Worm (Caenorhabditis elegans) whole organism, L3 larva: ENCODE data around the gene Y39B6A.3.

Experiments used
- R02D3.7 ChIP-seq: fragments of 150-350 bp; optimal IDR thresholded peaks from 2 replicates; lab custom pipeline; 2014; ENCODE audit warnings: missing biosample characterization, missing genetic modification characterization
- ZK546.5 ChIP-seq: sonication (generic microtip); optimal IDR thresholded peaks from 2 replicates; lab custom pipeline; 2017; ENCODE audit warnings: missing biosample characterization, missing genetic modification characterization
- ama-1 ChIP-seq: fragments of 150-350 bp; optimal IDR thresholded peaks from 2 replicates; lab custom pipeline; 2018
- ceh-16 ChIP-seq: sonication (generic microtip); optimal IDR thresholded peaks from 2 replicates; lab custom pipeline; 2017; ENCODE audit warnings: missing biosample characterization, missing genetic modification characterization
- ceh-28 ChIP-seq: fragments of 150-350 bp; optimal IDR thresholded peaks from 2 replicates; lab custom pipeline; 2014; ENCODE audit warnings: missing biosample characterization, missing genetic modification reagents, missing genetic modification characterization
- ceh-82 ChIP-seq: fragments of 150-350 bp; optimal IDR thresholded peaks from 2 replicates; lab custom pipeline; 2014; ENCODE audit warnings: missing biosample characterization, missing genetic modification characterization
- ceh-9 ChIP-seq: sonication (generic microtip); optimal IDR thresholded peaks from 2 replicates; lab custom pipeline; 2018; ENCODE audit warnings: missing biosample characterization, missing genetic modification characterization
- daf-12 ChIP-seq: fragments of 150-350 bp; optimal IDR thresholded peaks from 2 replicates; lab custom pipeline; 2014; ENCODE audit warnings: missing biosample characterization, missing genetic modification reagents, missing genetic modification characterization
- egl-5 ChIP-seq: fragments of 150-350 bp; optimal IDR thresholded peaks from 2 replicates; lab custom pipeline; 2017; ENCODE audit warnings: missing biosample characterization, missing genetic modification reagents, missing genetic modification characterization, inconsistent platforms
- elt-1 ChIP-seq: fragments of 150-350 bp; optimal IDR thresholded peaks from 2 replicates; lab custom pipeline; 2014; ENCODE audit warnings: missing biosample characterization, missing genetic modification characterization
- elt-2 ChIP-seq: sonication (generic microtip); optimal IDR thresholded peaks from 2 replicates; lab custom pipeline; 2016; ENCODE audit warnings: missing genetic modification reagents, mild to moderate bottlenecking, missing genetic modification characterization, missing compliant biosample characterization
- elt-3 ChIP-seq, 3 experiments: fragments of 150-350 bp in 1 of 3; sonication (generic microtip) in 2 of 3; optimal IDR thresholded peaks; 2 replicates in 2 of 3; 4 replicates in 1 of 3; lab custom pipeline; 2014 to 2017; ENCODE audit warnings: missing biosample characterization in 3 of 3, missing genetic modification characterization in 3 of 3
- fkh-2 ChIP-seq: fragments of 150-350 bp; optimal IDR thresholded peaks from 2 replicates; lab custom pipeline; 2014; ENCODE audit warnings: missing biosample characterization, missing genetic modification reagents, missing genetic modification characterization
- fos-1 ChIP-seq: fragments of 150-350 bp; optimal IDR thresholded peaks from 2 replicates; lab custom pipeline; 2014; ENCODE audit warnings: missing biosample characterization, missing genetic modification characterization
- hmg-11 ChIP-seq: sonication (generic microtip); optimal IDR thresholded peaks from 2 replicates; lab custom pipeline; 2016; ENCODE audit warnings: missing genetic modification characterization, missing compliant biosample characterization
- jun-1 ChIP-seq: fragments of 150-350 bp; optimal IDR thresholded peaks from 2 replicates; lab custom pipeline; 2014; ENCODE audit warnings: missing biosample characterization, missing genetic modification reagents, missing genetic modification characterization
- lin-15B ChIP-seq: fragments of 150-350 bp; optimal IDR thresholded peaks from 2 replicates; lab custom pipeline; 2014; ENCODE audit warnings: missing biosample characterization, missing genetic modification characterization
- lsy-12 ChIP-seq: sonication (generic microtip); optimal IDR thresholded peaks from 2 replicates; lab custom pipeline; 2016; ENCODE audit warnings: mild to moderate bottlenecking, missing genetic modification characterization, missing compliant biosample characterization
- mdl-1 ChIP-seq: fragments of 150-350 bp; optimal IDR thresholded peaks from 2 replicates; lab custom pipeline; 2014; ENCODE audit warnings: missing biosample characterization, missing genetic modification characterization
- mml-1 ChIP-seq: fragments of 150-350 bp; sonication (generic microtip); optimal IDR thresholded peaks from 3 replicates; lab custom pipeline; 2014; ENCODE audit warnings: missing biosample characterization, missing genetic modification characterization
- nfya-1 ChIP-seq: sonication (generic microtip); optimal IDR thresholded peaks from 2 replicates; lab custom pipeline; 2017; ENCODE audit warnings: missing genetic modification characterization, mild to moderate bottlenecking, missing compliant biosample characterization, antibody characterized with exemption, moderate library complexity; ENCODE audit not compliant: insufficient read depth
- nhr-12 ChIP-seq: fragments of 150-350 bp; optimal IDR thresholded peaks from 2 replicates; lab custom pipeline; 2014; ENCODE audit warnings: missing biosample characterization, missing genetic modification characterization
- nhr-23 ChIP-seq: fragments of 150-350 bp; optimal IDR thresholded peaks from 2 replicates; lab custom pipeline; 2014; ENCODE audit warnings: missing biosample characterization, missing genetic modification reagents, missing genetic modification characterization
- nhr-237 ChIP-seq: fragments of 150-350 bp; optimal IDR thresholded peaks from 2 replicates; lab custom pipeline; 2014; ENCODE audit warnings: missing biosample characterization, missing genetic modification characterization
- nhr-25 ChIP-seq: sonication (generic microtip); optimal IDR thresholded peaks from 2 replicates; lab custom pipeline; 2017; ENCODE audit warnings: missing biosample characterization, missing genetic modification characterization
- nhr-28 ChIP-seq: fragments of 150-350 bp; optimal IDR thresholded peaks from 2 replicates; lab custom pipeline; 2014; ENCODE audit warnings: missing biosample characterization, missing genetic modification characterization
- nhr-43 ChIP-seq: sonication (generic microtip); optimal IDR thresholded peaks from 2 replicates; lab custom pipeline; 2016; ENCODE audit warnings: mild to moderate bottlenecking, missing genetic modification characterization, missing compliant biosample characterization; ENCODE audit not compliant: poor library complexity, severe bottlenecking
- nhr-76 ChIP-seq: fragments of 150-350 bp; sonication (generic microtip); optimal IDR thresholded peaks from 5 replicates; lab custom pipeline; 2014; ENCODE audit warnings: missing biosample characterization, missing genetic modification characterization
- nhr-77 ChIP-seq: fragments of 150-350 bp; optimal IDR thresholded peaks from 2 replicates; lab custom pipeline; 2014; ENCODE audit warnings: missing biosample characterization, missing genetic modification characterization
- pha-4 ChIP-seq: fragments of 150-350 bp; optimal IDR thresholded peaks from 2 replicates; lab custom pipeline; 2014; ENCODE audit warnings: missing biosample characterization, missing genetic modification reagents, missing genetic modification characterization
- pqm-1 ChIP-seq: fragments of 150-350 bp; optimal IDR thresholded peaks from 2 replicates; lab custom pipeline; 2017; ENCODE audit warnings: missing biosample characterization, missing genetic modification characterization, inconsistent platforms
- skn-1 ChIP-seq: fragments of 150-350 bp; optimal IDR thresholded peaks from 2 replicates; lab custom pipeline; 2014; ENCODE audit warnings: missing biosample characterization, missing genetic modification characterization
- snpc-4 ChIP-seq: fragments of 150-350 bp; optimal IDR thresholded peaks from 2 replicates; lab custom pipeline; 2014; ENCODE audit warnings: missing biosample characterization, missing genetic modification characterization
- unc-39 ChIP-seq: sonication (generic microtip); optimal IDR thresholded peaks from 4 replicates; lab custom pipeline; 2017; ENCODE audit warnings: missing biosample characterization, missing genetic modification characterization
- zag-1 ChIP-seq: fragments of 150-350 bp; optimal IDR thresholded peaks from 2 replicates; lab custom pipeline; 2014; ENCODE audit warnings: missing biosample characterization, missing genetic modification characterization
- ztf-11 ChIP-seq: fragments of 150-350 bp; optimal IDR thresholded peaks from 2 replicates; lab custom pipeline; 2014; ENCODE audit warnings: missing biosample characterization, missing genetic modification characterization
- ztf-4 ChIP-seq: fragments of 150-350 bp; optimal IDR thresholded peaks from 2 replicates; lab custom pipeline; 2014; ENCODE audit warnings: missing biosample characterization, missing genetic modification characterization

Y39B6A.3 gene

ce11 chrV:19231167-19231566 is 41.4 kb upstream of the Y39B6A.3 start:
- TF ChIP-seq nhr-43 (no peak), mml-1 (tag; lab: Kevin White, UChicago) (no peak), elt-1 (tag; lab: Kevin White, UChicago) (no peak), ceh-16 (tag; lab: Kevin White, UChicago) (no peak), nfya-1 (no peak), hmg-11 (tag; lab: Kevin White, UChicago) (no peak), nhr-12 (no peak), daf-12 (tag; lab: Kevin White, UChicago) (no peak), lsy-12 (tag; lab: Kevin White, UChicago) (no peak)

ce11 chrV:19230413-19230812 is 40.6 kb upstream of the Y39B6A.3 start, which contains the start of gene sqst-3:
TSS of gene sqst-3 (plus strand) at chrV:19230782.
- no peak for TF ChIP-seq nhr-25
- TF ChIP-seq elt-2 (tag; lab: Kevin White, UChicago) = peak; percentile 53
- no peak for TF ChIP-seq snpc-4 (tag; lab: Kevin White, UChicago)
- TF ChIP-seq ceh-82 (tag; lab: Kevin White, UChicago) = no peak
- no peak for TF ChIP-seq fkh-2

- TF ChIP-seq nhr-237 (tag; lab: Kevin White, UChicago) (no peak), skn-1 (no peak), fos-1 (tag; lab: Kevin White, UChicago) (no peak), daf-12 (tag; lab: Kevin White, UChicago) (no peak), snpc-4 (tag; lab: Kevin White, UChicago) (no peak), mdl-1 (tag; lab: Kevin White, UChicago) (no peak)
Observed at ce11 chrV:19217675-19218074, 27.9 kb upstream of the Y39B6A.3 start, which contains the start of gene oac-49. TSS of gene oac-49 (plus strand) at chrV:19217975.

ce11 chrV:19217104-19217503 is 27.3 kb upstream of the Y39B6A.3 start, which contains the start of gene srr-2:
TSS of gene srr-2 (minus strand) at chrV:19217176.
- TF ChIP-seq egl-5 (tag; lab: Kevin White, UChicago) (no peak), pqm-1 (tag; lab: Kevin White, UChicago) (peak; percentile 56), zag-1 (tag; lab: Kevin White, UChicago) (no peak), daf-12 (tag; lab: Kevin White, UChicago) (no peak), snpc-4 (tag; lab: Kevin White, UChicago) (no peak), lsy-12 (tag; lab: Kevin White, UChicago) (no peak), hmg-11 (tag; lab: Kevin White, UChicago) (no peak), pha-4 (tag; lab: Kevin White, UChicago) (peak; percentile 47), elt-2 (tag; lab: Kevin White, UChicago) (peak; percentile 59), ztf-4 (tag; lab: Kevin White, UChicago) (no peak), fos-1 (tag; lab: Kevin White, UChicago) (no peak), nfya-1 (no peak), ceh-28 (no peak), elt-3 (tag; optimal IDR thresholded peaks at IDR 0.05; lab: Kevin White, UChicago) (no peak)

- TF ChIP-seq nhr-23 (tag; lab: Kevin White, UChicago) (peak; percentile 0), elt-2 (tag; lab: Kevin White, UChicago) (peak; percentile 90), nhr-76 (tag; lab: Kevin White, UChicago) (peak; percentile 97), pqm-1 (tag; lab: Kevin White, UChicago) (peak; percentile 86), jun-1 (tag; lab: Kevin White, UChicago) (peak; percentile 18), ceh-9 (tag; lab: Kevin White, UChicago) (no peak), ceh-82 (tag; lab: Kevin White, UChicago) (no peak), unc-39 (tag; lab: Kevin White, UChicago) (no peak), nhr-237 (tag; lab: Kevin White, UChicago) (no peak), egl-5 (tag; lab: Kevin White, UChicago) (no peak), snpc-4 (tag; lab: Kevin White, UChicago) (no peak), pha-4 (tag; lab: Kevin White, UChicago) (peak; percentile 54), mdl-1 (tag; lab: Kevin White, UChicago) (no peak)
Observed at ce11 chrV:19212354-19212753, 22.5 kb upstream of the Y39B6A.3 start.

ce11 chrV:19211795-19212194 is 22.0 kb upstream of the Y39B6A.3 start, which contains the start of gene nhr-79:
TSS of gene nhr-79 (minus strand) at chrV:19211895.
- TF ChIP-seq nhr-25 (no peak), unc-39 (tag; lab: Kevin White, UChicago) (no peak), ceh-9 (tag; lab: Kevin White, UChicago) (no peak), nhr-237 (tag; lab: Kevin White, UChicago) (no peak), ama-1 (no peak), egl-5 (tag; lab: Kevin White, UChicago) (no peak), nhr-76 (tag; lab: Kevin White, UChicago) (no peak), R02D3.7 (no peak), hmg-11 (tag; lab: Kevin White, UChicago) (no peak), nhr-77 (tag; lab: Kevin White, UChicago) (no peak), nhr-28 (no peak), ZK546.5 (tag; lab: Kevin White, UChicago) (no peak), ztf-11 (no peak), ceh-16 (tag; lab: Kevin White, UChicago) (no peak), nhr-12 (no peak), lin-15B (tag; lab: Kevin White, UChicago) (no peak), ceh-28 (no peak), pqm-1 (tag; lab: Kevin White, UChicago) (no peak)
